Fruit fly (Drosophila melanogaster) whole organism, embryonic: ENCODE data around the gene CG14131.

ENCODE experiments used
- CG12769 ChIP-seq: fragments of 200-800 bp; sonication (Bioruptor generic); optimal IDR thresholded peaks from 2 replicates; lab custom pipeline; 2019; ENCODE audit warnings: missing biosample characterization, mild to moderate bottlenecking, missing genetic modification characterization, moderate library complexity
- CG14014 ChIP-seq: fragments of 200-800 bp; sonication (Bioruptor generic); IDR thresholded peaks from 2 replicates; pipeline ENCODE4 v1.3.6; 2022; ENCODE audit warnings: missing biosample characterization, missing genetic modification characterization
- CG15696 ChIP-seq: fragments of 200-800 bp; sonication (Bioruptor generic); optimal IDR thresholded peaks from 2 replicates; lab custom pipeline; 2019; ENCODE audit warnings: missing biosample characterization, mild to moderate bottlenecking, missing genetic modification characterization, moderate library complexity
- CG17568 ChIP-seq: fragments of 200-800 bp; sonication (Bioruptor generic); optimal IDR thresholded peaks from 2 replicates; lab custom pipeline; 2018; ENCODE audit warnings: missing biosample characterization, mild to moderate bottlenecking, missing genetic modification characterization, moderate library complexity
- CG2202 ChIP-seq: fragments of 200-800 bp; sonication (Bioruptor generic); optimal IDR thresholded peaks from 2 replicates; lab custom pipeline; 2018; ENCODE audit warnings: missing biosample characterization, mild to moderate bottlenecking, missing genetic modification characterization
- CG4617 ChIP-seq: fragments of 200-800 bp; sonication (Bioruptor generic); optimal IDR thresholded peaks from 3 replicates; lab custom pipeline; 2016; ENCODE audit warnings: missing biosample characterization, missing genetic modification characterization, borderline replicate concordance
- CG6254 ChIP-seq: fragments of 200-800 bp; sonication (Bioruptor generic); optimal IDR thresholded peaks from 3 replicates; lab custom pipeline; 2017; ENCODE audit warnings: mild to moderate bottlenecking, missing biosample characterization, missing genetic modification reagents, missing genetic modification characterization
- CG6654 ChIP-seq: fragments of 200-800 bp; sonication (Bioruptor generic); optimal IDR thresholded peaks from 2 replicates; lab custom pipeline; 2017; ENCODE audit warnings: missing biosample characterization, mild to moderate bottlenecking, missing genetic modification characterization
- CG6791 ChIP-seq: fragments of 200-800 bp; sonication (Bioruptor generic); IDR thresholded peaks from 3 replicates; pipeline ENCODE4 v1.3.6; 2022; ENCODE audit warnings: missing biosample characterization, missing genetic modification characterization; ENCODE audit not compliant: partially characterized antibody
- CG8388 ChIP-seq: fragments of 200-800 bp; sonication (Bioruptor generic); optimal IDR thresholded peaks from 2 replicates; lab custom pipeline; 2019; ENCODE audit warnings: missing biosample characterization, mild to moderate bottlenecking, missing genetic modification characterization, moderate library complexity
- CG8924 ChIP-seq: fragments of 200-800 bp; optimal IDR thresholded peaks from 3 replicates; lab custom pipeline; 2019; ENCODE audit warnings: missing biosample characterization, mild to moderate bottlenecking, missing genetic modification characterization, moderate library complexity
- Doc3 ChIP-seq: fragments of 200-800 bp; sonication (Bioruptor generic); IDR thresholded peaks from 3 replicates; pipeline ENCODE4 v1.3.6; 2022; ENCODE audit warnings: missing biosample characterization, missing genetic modification characterization; ENCODE audit not compliant: partially characterized antibody
- Elba2 ChIP-seq: fragments of 200-800 bp; sonication (Bioruptor generic); optimal IDR thresholded peaks from 3 replicates; lab custom pipeline; 2016; ENCODE audit warnings: missing biosample characterization, missing genetic modification characterization
- HLH4C ChIP-seq: fragments of 200-800 bp; sonication (Bioruptor generic); IDR thresholded peaks from 3 replicates; pipeline ENCODE4 v1.3.6; 2022; ENCODE audit warnings: missing biosample characterization, missing genetic modification characterization; ENCODE audit not compliant: partially characterized antibody
- Hey ChIP-seq: fragments of 200-800 bp; sonication (Bioruptor generic); optimal IDR thresholded peaks from 3 replicates; lab custom pipeline; 2018; ENCODE audit warnings: missing biosample characterization, mild to moderate bottlenecking, missing genetic modification characterization
- Hr78 ChIP-seq, 2 experiments: fragments of 200-800 bp in 1 of 2; fragments of >200 bp in 1 of 2; sonication (Bioruptor generic) in 1 of 2; optimal IDR thresholded peaks; 2 replicates each; lab custom pipeline; 2017 to 2019; ENCODE audit warnings: missing biosample characterization in 2 of 2, missing genetic modification characterization in 2 of 2, mild to moderate bottlenecking in 1 of 2, moderate library complexity in 1 of 2
- Jarid2 ChIP-seq: fragments of 200-800 bp; sonication (Bioruptor generic); optimal IDR thresholded peaks from 3 replicates; lab custom pipeline; 2017; ENCODE audit warnings: mild to moderate bottlenecking, missing biosample characterization, missing genetic modification reagents, missing genetic modification characterization
- Nf-YA ChIP-seq: fragments of 200-800 bp; sonication (Bioruptor generic); IDR thresholded peaks from 2 replicates; pipeline ENCODE4 v1.3.6; 2022; ENCODE audit warnings: missing biosample characterization, missing genetic modification characterization
- Nf-YB ChIP-seq: fragments of 200-800 bp; sonication (Bioruptor generic); optimal IDR thresholded peaks from 3 replicates; lab custom pipeline; 2019; ENCODE audit warnings: missing biosample characterization, mild to moderate bottlenecking, missing genetic modification characterization, moderate library complexity
- Nf-YC ChIP-seq: fragments of 200-800 bp; optimal IDR thresholded peaks from 3 replicates; lab custom pipeline; 2019; ENCODE audit warnings: missing biosample characterization, mild to moderate bottlenecking, missing genetic modification characterization, moderate library complexity
- Oli ChIP-seq: fragments of 200-800 bp; sonication (Bioruptor generic); optimal IDR thresholded peaks from 2 replicates; lab custom pipeline; 2018; ENCODE audit warnings: missing biosample characterization, mild to moderate bottlenecking, missing genetic modification characterization, moderate library complexity
- Spps ChIP-seq: fragments of 200-800 bp; sonication (Bioruptor generic); optimal IDR thresholded peaks from 2 replicates; lab custom pipeline; 2018; ENCODE audit warnings: missing biosample characterization, mild to moderate bottlenecking, missing genetic modification characterization
- Sry-δ ChIP-seq: fragments of 200-800 bp; sonication (Bioruptor generic); optimal IDR thresholded peaks from 2 replicates; lab custom pipeline; 2016; ENCODE audit warnings: missing biosample characterization, missing genetic modification characterization
- Stat92E ChIP-seq, 3 experiments: fragments of >200 bp in 2 of 3; fragments of 200-800 bp in 1 of 3; sonication (Bioruptor generic) in 1 of 3; optimal IDR thresholded peaks; 2 replicates each; lab custom pipeline; 2017 to 2019; ENCODE audit warnings: missing biosample characterization in 3 of 3, missing genetic modification characterization in 3 of 3, mild to moderate bottlenecking in 1 of 3, moderate library complexity in 1 of 3
- Trl ChIP-seq, 3 experiments: fragments of >200 bp in 2 of 3; fragments of 200-800 bp in 1 of 3; sonication (Bioruptor generic) in 1 of 3; optimal IDR thresholded peaks; 2 replicates in 1 of 3; 3 replicates in 2 of 3; lab custom pipeline; 2016 to 2017; ENCODE audit warnings: missing biosample characterization in 1 of 3, missing genetic modification characterization in 1 of 3
- Xbp1 ChIP-seq: fragments of 200-800 bp; sonication (Bioruptor generic); optimal IDR thresholded peaks from 3 replicates; lab custom pipeline; 2016; ENCODE audit warnings: missing biosample characterization, mild to moderate bottlenecking, missing genetic modification characterization
- amos ChIP-seq: fragments of 200-800 bp; sonication (Bioruptor generic); IDR thresholded peaks from 2 replicates; pipeline ENCODE4 v1.3.6; 2022; ENCODE audit warnings: missing biosample characterization, missing genetic modification characterization; ENCODE audit not compliant: partially characterized antibody
- crol ChIP-seq: fragments of 200-800 bp; sonication (Bioruptor generic); IDR thresholded peaks from 2 replicates; pipeline ENCODE4 v1.3.6; 2022; ENCODE audit warnings: missing biosample characterization, missing genetic modification characterization
- dm ChIP-seq: fragments of 200-800 bp; sonication (Bioruptor generic); optimal IDR thresholded peaks from 3 replicates; lab custom pipeline; 2016; ENCODE audit warnings: missing biosample characterization, missing genetic modification characterization
- emc ChIP-seq: fragments of 200-800 bp; sonication (Bioruptor generic); optimal IDR thresholded peaks from 2 replicates; lab custom pipeline; 2016; ENCODE audit warnings: missing biosample characterization, missing genetic modification characterization
- fd102C ChIP-seq: fragments of 200-800 bp; sonication (Bioruptor generic); optimal IDR thresholded peaks from 2 replicates; lab custom pipeline; 2018; ENCODE audit warnings: missing biosample characterization, mild to moderate bottlenecking, missing genetic modification characterization, moderate library complexity
- fu2 ChIP-seq: fragments of 200-800 bp; sonication (Bioruptor generic); optimal IDR thresholded peaks from 2 replicates; lab custom pipeline; 2016; ENCODE audit warnings: missing biosample characterization, missing genetic modification characterization
- gce ChIP-seq: fragments of 200-800 bp; sonication (Bioruptor generic); IDR thresholded peaks from 3 replicates; pipeline ENCODE4 v1.3.6; 2022; ENCODE audit warnings: missing biosample characterization, missing genetic modification characterization
- gfzf ChIP-seq: fragments of 200-800 bp; sonication (Bioruptor generic); optimal IDR thresholded peaks from 2 replicates; lab custom pipeline; 2016; ENCODE audit warnings: missing biosample characterization, mild to moderate bottlenecking, missing genetic modification characterization, moderate library complexity
- jigr1 ChIP-seq: fragments of 200-800 bp; sonication (Bioruptor generic); IDR thresholded peaks from 3 replicates; pipeline ENCODE4 v1.3.6; 2022; ENCODE audit warnings: missing biosample characterization, missing genetic modification characterization
- nau ChIP-seq: fragments of 200-800 bp; sonication (Bioruptor generic); optimal IDR thresholded peaks from 3 replicates; lab custom pipeline; 2017; ENCODE audit warnings: missing biosample characterization, mild to moderate bottlenecking, missing genetic modification characterization, missing genetic modification reagents
- nmo ChIP-seq: fragments of 200-800 bp; sonication (Bioruptor generic); optimal IDR thresholded peaks from 2 replicates; lab custom pipeline; 2018; ENCODE audit warnings: missing biosample characterization, mild to moderate bottlenecking, missing genetic modification characterization, moderate library complexity
- nom ChIP-seq: fragments of 200-800 bp; sonication (Bioruptor generic); optimal IDR thresholded peaks from 2 replicates; lab custom pipeline; 2017; ENCODE audit warnings: missing biosample characterization, missing genetic modification characterization, mild to moderate bottlenecking, moderate library complexity, missing genetic modification reagents
- otp ChIP-seq: fragments of 200-800 bp; sonication (Bioruptor generic); IDR thresholded peaks from 3 replicates; pipeline ENCODE4, ENCODE4 v1.3.6; 2022; ENCODE audit warnings: missing biosample characterization, missing genetic modification characterization
- pan ChIP-seq, 4 experiments: fragments of >200 bp in 3 of 4; fragments of 200-800 bp in 1 of 4; sonication (Bioruptor generic) in 1 of 4; optimal IDR thresholded peaks in 3 of 4; IDR thresholded peaks in 1 of 4; 2 replicates each; pipeline versions ENCODE4 v1.3.6 to Lab custom; 2017 to 2022; ENCODE audit warnings: missing biosample characterization in 2 of 4, missing genetic modification characterization in 2 of 4, mixed read lengths in 1 of 4
- psq ChIP-seq: fragments of 200-800 bp; sonication (Bioruptor generic); optimal IDR thresholded peaks from 2 replicates; lab custom pipeline; 2017; ENCODE audit warnings: missing biosample characterization, missing genetic modification characterization
- pzg ChIP-seq: fragments of 200-800 bp; sonication (Bioruptor generic); optimal IDR thresholded peaks from 3 replicates; lab custom pipeline; 2018; ENCODE audit warnings: missing biosample characterization, mild to moderate bottlenecking, missing genetic modification characterization, moderate library complexity
- salm ChIP-seq: fragments of 200-800 bp; sonication (Bioruptor generic); optimal IDR thresholded peaks from 2 replicates; lab custom pipeline; 2018; ENCODE audit warnings: missing biosample characterization, mild to moderate bottlenecking, missing genetic modification characterization
- sc ChIP-seq, 3 experiments: fragments of >200 bp in 2 of 3; fragments of 200-800 bp in 1 of 3; sonication (Bioruptor generic) in 1 of 3; optimal IDR thresholded peaks; 2 replicates in 2 of 3; 3 replicates in 1 of 3; lab custom pipeline; 2017; ENCODE audit warnings: mild to moderate bottlenecking in 1 of 3, missing biosample characterization in 1 of 3, missing genetic modification characterization in 1 of 3, missing genetic modification reagents in 1 of 3
- sqz ChIP-seq: fragments of 200-800 bp; sonication (Bioruptor generic); optimal IDR thresholded peaks from 3 replicates; lab custom pipeline; 2018; ENCODE audit warnings: missing biosample characterization, mild to moderate bottlenecking, missing genetic modification characterization
- wor ChIP-seq: fragments of 200-800 bp; sonication (Bioruptor generic); IDR thresholded peaks from 2 replicates; pipeline ENCODE4 v1.3.6; 2022; ENCODE audit warnings: missing biosample characterization, missing genetic modification characterization
- zf30C ChIP-seq: fragments of 200-800 bp; sonication (Bioruptor generic); optimal IDR thresholded peaks from 3 replicates; lab custom pipeline; 2018; ENCODE audit warnings: missing biosample characterization, mild to moderate bottlenecking, missing genetic modification characterization

The CG14131 gene

dm6 chr3L:11825560-11826153 lies 48.8 kb downstream of the CG14131 start, which contains the start of gene CG32095 (continued):
- TF ChIP-seq fu2, result no peak
- peak; percentile 72; the same call in 2 of the 3 replicates for TF ChIP-seq HLH4C (GFP tag; lab: Robert Waterston, UW)
- no peak for TF ChIP-seq CG14014 (GFP tag; lab: Robert Waterston, UW)
- TF ChIP-seq CG6254 (GFP tag; lab: Kevin White, UChicago), result no peak
- peak; percentile 78 for TF ChIP-seq CG6791 (GFP tag; lab: Robert Waterston, UW)
- TF ChIP-seq CG4617 (GFP tag; lab: Kevin White, UChicago), result no peak
- no peak for TF ChIP-seq salm (tag; lab: Kevin White, UChicago)
- no peak for TF ChIP-seq nau (GFP tag; lab: Kevin White, UChicago)
- TF ChIP-seq Jarid2 (GFP tag; lab: Kevin White, UChicago), result no peak
- no peak for TF ChIP-seq Hr78 (GFP tag; optimal IDR thresholded peaks at IDR 0.05; lab: Kevin White, UChicago)
- TF ChIP-seq CG8388, result no peak
- no peak for TF ChIP-seq pan (optimal IDR thresholded peaks at IDR 0.05; lab: Kevin White, UChicago)
- TF ChIP-seq pan (GFP tag; optimal IDR thresholded peaks at IDR 0.05 in 1 of 2, IDR thresholded peaks at IDR 0.05 in 1 of 2), result no peak
- TF ChIP-seq wor (GFP tag; lab: Robert Waterston, UW), result no peak
- TF ChIP-seq Xbp1 (GFP tag; lab: Kevin White, UChicago), result no peak
- TF ChIP-seq zf30C, result no peak
- no peak for TF ChIP-seq fd102C (GFP tag; lab: Kevin White, UChicago)
- no peak for TF ChIP-seq nmo (GFP tag; lab: Kevin White, UChicago)
- TF ChIP-seq gfzf (GFP tag; lab: Kevin White, UChicago), result peak; percentile 46
- peak; percentile 36 for TF ChIP-seq pzg (GFP tag; lab: Kevin White, UChicago)
- TF ChIP-seq amos (GFP tag; lab: Robert Waterston, UW), result peak; percentile 86
- no peak for TF ChIP-seq CG6654
- no peak for TF ChIP-seq emc (GFP tag; lab: Kevin White, UChicago)
- TF ChIP-seq Doc3 (GFP tag; lab: Robert Waterston, UW), result peak; percentile 80
- no peak for TF ChIP-seq CG8924
- TF ChIP-seq Nf-YA (GFP tag; lab: Robert Waterston, UW), result no peak
- TF ChIP-seq Nf-YC, result peak; percentile 80
- no peak for TF ChIP-seq jigr1
- no peak for TF ChIP-seq Hey (tag; lab: Kevin White, UChicago)
- TF ChIP-seq Sry-δ (GFP tag; lab: Kevin White, UChicago), result peak; percentile 77
- TF ChIP-seq CG17568 (GFP tag; lab: Kevin White, UChicago), result no peak
- no peak for TF ChIP-seq psq (GFP tag; lab: Kevin White, UChicago)
- no peak for TF ChIP-seq sqz
- no peak for TF ChIP-seq CG2202 (tag; lab: Kevin White, UChicago)
- no peak for TF ChIP-seq Oli
- no peak for TF ChIP-seq otp (GFP tag; lab: Robert Waterston, UW)
- TF ChIP-seq Nf-YB (GFP tag; lab: Kevin White, UChicago), result peak; percentile 78
- peak; percentile 12 for TF ChIP-seq nom (GFP tag; lab: Kevin White, UChicago)
- TF ChIP-seq gce (GFP tag; lab: Robert Waterston, UW), result no peak
- no peak for TF ChIP-seq CG12769 (tag; lab: Kevin White, UChicago)
- no peak for TF ChIP-seq dm (GFP tag; lab: Kevin White, UChicago)
- TF ChIP-seq CG15696 (tag; lab: Kevin White, UChicago), result no peak
- no peak for TF ChIP-seq Spps
- TF ChIP-seq crol (GFP tag; lab: Robert Waterston, UW), result no peak
- no peak for TF ChIP-seq Trl (optimal IDR thresholded peaks at IDR 0.05; lab: Kevin White, UChicago)
- no peak for TF ChIP-seq Trl (GFP tag; optimal IDR thresholded peaks at IDR 0.05; lab: Kevin White, UChicago)
- TF ChIP-seq sc (optimal IDR thresholded peaks at IDR 0.05; lab: Kevin White, UChicago), result no peak
- no peak for TF ChIP-seq sc (GFP tag; optimal IDR thresholded peaks at IDR 0.05; lab: Kevin White, UChicago)
- no peak for TF ChIP-seq Elba2 (GFP tag; lab: Kevin White, UChicago)
- no peak for TF ChIP-seq Stat92E (GFP tag; optimal IDR thresholded peaks at IDR 0.05; lab: Kevin White, UChicago)
